Fruit fly (Drosophila melanogaster): ENCODE measurements around the gene spn-E.
A peak's percentile ranks its signal among the peaks of the same experiment; 100 is the strongest.

Gene spn-E

dm6 chr3R:15836864-15837824 is at the start of gene spn-E, which contains the start of gene ND-23:
Gene spn-E (plus strand): TSS chr3R:15837419.
Gene ND-23 (minus strand): TSS chr3R:15837117.
- no peak for TF ChIP-seq noc (tag; optimal IDR thresholded peaks at IDR 0.05)

- TF ChIP-seq noc (tag; optimal IDR thresholded peaks at IDR 0.05) = no peak
Observed at dm6 chr3R:15788221-15788620, 49.0 kb upstream of the spn-E start, which contains the start of gene Uros2. Gene Uros2 (plus strand): TSS chr3R:15788521.

dm6 chr3R:15792427-15792826 is 44.8 kb upstream of the spn-E start, which contains the start of gene Acyp2:
Gene Acyp2 (plus strand): TSS chr3R:15792688.
- no peak for TF ChIP-seq noc (tag; optimal IDR thresholded peaks at IDR 0.05)

dm6 chr3R:15793372-15793802 is 43.8 kb upstream of the spn-E start, which contains the start of gene nsl1:
Gene nsl1 (plus strand): TSS chr3R:15793782.
- peak; percentile 33 for TF ChIP-seq noc (tag; optimal IDR thresholded peaks at IDR 0.05)

- no peak for TF ChIP-seq noc (tag; optimal IDR thresholded peaks at IDR 0.05)
Observed at dm6 chr3R:15794258-15794727, 42.9 kb upstream of the spn-E start.

dm6 chr3R:15802006-15802405 is 35.2 kb upstream of the spn-E start, which contains the start of gene CG9593:
Gene CG9593 (plus strand): TSS chr3R:15802275.
- no peak for TF ChIP-seq noc (tag; optimal IDR thresholded peaks at IDR 0.05)

- no peak for TF ChIP-seq noc (tag; optimal IDR thresholded peaks at IDR 0.05)
Observed at dm6 chr3R:15803502-15804461, 33.4 kb upstream of the spn-E start, which contains the start of gene alpha-Man-IIb. Gene alpha-Man-IIb (plus strand): TSS chr3R:15804248.

dm6 chr3R:15804678-15805077 is 32.5 kb upstream of the spn-E start:
- no peak for TF ChIP-seq noc (tag; optimal IDR thresholded peaks at IDR 0.05)

dm6 chr3R:15806341-15806740 is 30.9 kb upstream of the spn-E start:
- TF ChIP-seq noc (tag; optimal IDR thresholded peaks at IDR 0.05) = no peak

dm6 chr3R:15807306-15807705 is 29.9 kb upstream of the spn-E start:
- TF ChIP-seq noc (tag; optimal IDR thresholded peaks at IDR 0.05) = no peak

- no peak for TF ChIP-seq noc (tag; optimal IDR thresholded peaks at IDR 0.05)
Observed at dm6 chr3R:15807877-15808381, 29.3 kb upstream of the spn-E start.

dm6 chr3R:15810369-15810768 is 26.9 kb upstream of the spn-E start:
- TF ChIP-seq noc (tag; optimal IDR thresholded peaks at IDR 0.05) = no peak

dm6 chr3R:15814150-15814549 is 23.1 kb upstream of the spn-E start:
- no peak for TF ChIP-seq noc (tag; optimal IDR thresholded peaks at IDR 0.05)

- TF ChIP-seq noc (tag; optimal IDR thresholded peaks at IDR 0.05) = no peak
Observed at dm6 chr3R:15816276-15816675, 20.9 kb upstream of the spn-E start.

- TF ChIP-seq noc (tag; optimal IDR thresholded peaks at IDR 0.05) = no peak
Observed at dm6 chr3R:15825521-15825920, 11.7 kb upstream of the spn-E start, which contains the start of gene CG4576. Gene CG4576 (plus strand): TSS chr3R:15825747.

All from whole organism, larva.